Fruit fly (Drosophila melanogaster) whole organism, pupa: ENCODE measurements around the gene Dredd.

Source experiments
- CG13204 ChIP-seq: fragments of 200-800 bp; sonication (Bioruptor generic); optimal IDR thresholded peaks from 2 replicates; lab custom pipeline; 2018; ENCODE audit warnings: missing biosample characterization, mild to moderate bottlenecking, missing genetic modification characterization, moderate library complexity
- CG15710 ChIP-seq: fragments of 200-800 bp; sonication (Bioruptor generic); optimal IDR thresholded peaks from 2 replicates; lab custom pipeline; 2018; ENCODE audit warnings: missing biosample characterization, mild to moderate bottlenecking, missing genetic modification characterization, moderate library complexity
- EcR ChIP-seq: fragments of 200-800 bp; sonication (Bioruptor generic); optimal IDR thresholded peaks from 3 replicates; lab custom pipeline; 2019; ENCODE audit warnings: missing biosample characterization, missing genetic modification characterization, mild to moderate bottlenecking, moderate library complexity, missing genetic modification reagents
- Ets98B ChIP-seq: fragments of 200-800 bp; sonication (Bioruptor generic); IDR thresholded peaks from 2 replicates; pipeline ENCODE4 v1.3.6; 2022; ENCODE audit warnings: missing biosample characterization, missing genetic modification characterization
- Pif1B ChIP-seq: fragments of 200-800 bp; sonication (Bioruptor generic); optimal IDR thresholded peaks from 3 replicates; lab custom pipeline; 2016; ENCODE audit warnings: missing biosample characterization, missing genetic modification characterization
- gl ChIP-seq: fragments of 200-800 bp; sonication (Bioruptor generic); optimal IDR thresholded peaks from 2 replicates; lab custom pipeline; 2018; ENCODE audit warnings: missing biosample characterization, mild to moderate bottlenecking, missing genetic modification characterization

- TF ChIP-seq EcR (GFP tag; lab: Kevin White, UChicago) (no peak), Pif1B (GFP tag; lab: Kevin White, UChicago) (no peak), CG13204 (no peak), CG15710 (tag; lab: Kevin White, UChicago) (no peak), Ets98B (GFP tag; lab: Robert Waterston, UW) (no peak), gl (tag; lab: Kevin White, UChicago) (no peak)
These were observed 22.7 kb upstream of the Dredd start for dm6 chrX:658021-658420.
